Worm (Caenorhabditis elegans) whole organism, late embryonic: Measurements from ENCODE around the gene cbp-1.

Experiments
- Y22D7AL.16 ChIP-seq: sonication (generic microtip); optimal IDR thresholded peaks from 2 replicates; lab custom pipeline; 2016; ENCODE audit warnings: missing genetic modification characterization, missing compliant biosample characterization
- ahr-1 ChIP-seq: sonication (generic microtip); optimal IDR thresholded peaks from 2 replicates; lab custom pipeline; 2016; ENCODE audit warnings: missing genetic modification characterization, missing compliant biosample characterization
- ceh-30 ChIP-seq: fragments of 150-350 bp; optimal IDR thresholded peaks from 2 replicates; lab custom pipeline; 2014; ENCODE audit warnings: missing biosample characterization, missing genetic modification characterization
- ceh-6 ChIP-seq: fragments of 200-800 bp; sonication (Bioruptor generic); optimal IDR thresholded peaks from 2 replicates; lab custom pipeline; 2018; ENCODE audit warnings: mild to moderate bottlenecking, missing genetic modification characterization, missing compliant biosample characterization
- ceh-9 ChIP-seq: sonication (generic microtip); optimal IDR thresholded peaks from 2 replicates; lab custom pipeline; 2016; ENCODE audit warnings: mild to moderate bottlenecking, missing genetic modification characterization, inconsistent platforms, missing compliant biosample characterization
- dve-1 ChIP-seq: sonication (generic microtip); optimal IDR thresholded peaks from 2 replicates; lab custom pipeline; 2017; ENCODE audit warnings: antibody characterized with exemption, mild to moderate bottlenecking, missing genetic modification characterization, missing compliant biosample characterization
- gmeb-2 ChIP-seq: sonication (generic microtip); optimal IDR thresholded peaks from 2 replicates; lab custom pipeline; 2016; ENCODE audit warnings: missing genetic modification characterization, inconsistent platforms, missing compliant biosample characterization
- mec-3 ChIP-seq: sonication (generic microtip); optimal IDR thresholded peaks from 2 replicates; lab custom pipeline; 2016; ENCODE audit warnings: borderline replicate concordance, missing genetic modification characterization, missing compliant biosample characterization
- nfya-1 ChIP-seq: sonication (generic microtip); optimal IDR thresholded peaks from 2 replicates; lab custom pipeline; 2017; ENCODE audit warnings: missing genetic modification characterization, mild to moderate bottlenecking, missing compliant biosample characterization, antibody characterized with exemption, moderate library complexity
- nhr-11 ChIP-seq: fragments of 150-350 bp; optimal IDR thresholded peaks from 2 replicates; lab custom pipeline; 2014; ENCODE audit warnings: missing biosample characterization, missing genetic modification characterization
- pha-4 ChIP-seq: fragments of 150-350 bp; optimal IDR thresholded peaks from 2 replicates; lab custom pipeline; 2018; ENCODE audit warnings: missing biosample characterization, missing genetic modification reagents, missing genetic modification characterization
- ref-2 ChIP-seq: sonication (generic microtip); optimal IDR thresholded peaks from 2 replicates; lab custom pipeline; 2016; ENCODE audit warnings: missing genetic modification characterization, missing compliant biosample characterization
- tbx-2 ChIP-seq: sonication (generic microtip); optimal IDR thresholded peaks from 2 replicates; lab custom pipeline; 2016; ENCODE audit warnings: missing genetic modification characterization, missing compliant biosample characterization
- ttx-3 ChIP-seq: sonication (generic microtip); optimal IDR thresholded peaks from 2 replicates; lab custom pipeline; 2016; ENCODE audit warnings: missing genetic modification reagents, missing genetic modification characterization, missing compliant biosample characterization

DNA sequence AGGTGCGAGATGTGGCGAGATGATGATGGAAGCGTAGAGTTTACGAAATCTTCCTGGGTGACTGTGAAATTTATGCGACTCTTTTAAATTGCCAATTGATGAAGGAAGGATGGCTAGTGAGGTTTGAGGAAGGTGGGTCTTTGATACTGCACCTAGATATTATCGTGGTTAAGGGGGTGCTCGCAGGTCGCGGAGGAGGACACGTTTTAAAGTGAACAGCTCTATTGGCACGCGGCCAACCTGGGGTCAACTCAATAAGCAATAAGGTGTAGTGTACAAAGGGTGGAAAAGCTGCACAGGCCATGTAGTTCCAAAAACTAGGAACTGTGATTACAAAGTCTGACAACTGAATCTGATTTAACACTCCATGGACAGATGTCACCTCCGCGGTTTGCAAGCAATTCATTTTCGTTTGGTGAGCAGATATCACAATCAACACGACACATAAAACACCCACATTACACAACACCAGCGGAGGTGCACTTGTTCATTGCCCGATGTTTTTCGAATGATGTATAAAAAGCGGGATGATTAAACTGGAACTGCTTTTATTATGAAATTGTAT, 20.9 kb upstream of the cbp-1 start:
- TF ChIP-seq pha-4 (tag; lab: Kevin White, UChicago) (no peak), tbx-2 (tag; lab: Kevin White, UChicago) (no peak), mec-3 (tag; lab: Kevin White, UChicago) (no peak), ceh-6 (GFP tag; lab: Kevin White, UChicago) (no peak), nhr-11 (no peak), ceh-9 (tag; lab: Kevin White, UChicago) (no peak), Y22D7AL.16 (tag; lab: Kevin White, UChicago) (no peak), nfya-1 (tag; lab: Kevin White, UChicago) (peak; percentile 11), ref-2 (peak; percentile 22), ahr-1 (no peak), ttx-3 (tag; lab: Kevin White, UChicago) (no peak), gmeb-2 (no peak), dve-1 (tag; lab: Kevin White, UChicago) (no peak), ceh-30 (tag; lab: Kevin White, UChicago) (no peak)
